Worm (Caenorhabditis elegans) whole organism, early embryonic: ENCODE data around the gene nhr-40.

Source experiments
- F13C5.2 ChIP-seq: sonication (generic microtip); optimal IDR thresholded peaks from 2 replicates; lab custom pipeline; 2017; ENCODE audit warnings: mild to moderate bottlenecking, missing genetic modification characterization, inconsistent platforms, missing compliant biosample characterization
- aly-1 ChIP-seq: sonication (generic microtip); optimal IDR thresholded peaks from 2 replicates; lab custom pipeline; 2016; ENCODE audit warnings: missing genetic modification characterization, missing compliant biosample characterization
- ama-1 ChIP-seq: fragments of 150-350 bp; optimal IDR thresholded peaks from 2 replicates; lab custom pipeline; 2014
- ceh-13 ChIP-seq: fragments of 200-800 bp; sonication (Bioruptor generic); optimal IDR thresholded peaks from 2 replicates; lab custom pipeline; 2018; ENCODE audit warnings: mild to moderate bottlenecking, missing genetic modification characterization, missing compliant biosample characterization
- ceh-36 ChIP-seq: sonication (generic microtip); optimal IDR thresholded peaks from 2 replicates; lab custom pipeline; 2016; ENCODE audit warnings: missing genetic modification characterization, inconsistent platforms, missing compliant biosample characterization
- ets-7 ChIP-seq: sonication (generic microtip); optimal IDR thresholded peaks from 2 replicates; lab custom pipeline; 2016; ENCODE audit warnings: missing genotype, missing genetic modification characterization, missing compliant biosample characterization
- flt-1 ChIP-seq: fragments of 200-800 bp; sonication (Bioruptor generic); IDR thresholded peaks from 2 replicates; pipeline ENCODE4 v1.3.6; 2022; ENCODE audit warnings: missing genetic modification characterization, missing compliant biosample characterization
- hnd-1 ChIP-seq: sonication (generic microtip); optimal IDR thresholded peaks from 2 replicates; lab custom pipeline; 2016; ENCODE audit warnings: missing genetic modification characterization, missing compliant biosample characterization
- scrt-1 ChIP-seq: fragments of 200-800 bp; sonication (Bioruptor generic); IDR thresholded peaks from 2 replicates; pipeline ENCODE4 v1.3.6; 2022; ENCODE audit warnings: missing genetic modification characterization, missing compliant biosample characterization
- sea-1 ChIP-seq: fragments of 200-800 bp; sonication (Bioruptor generic); conservative IDR thresholded peaks from 2 replicates; pipeline ENCODE4 v1.3.6; 2022; ENCODE audit warnings: missing genetic modification characterization, missing compliant biosample characterization
- tra-4 ChIP-seq: sonication (generic microtip); optimal IDR thresholded peaks from 2 replicates; lab custom pipeline; 2017; ENCODE audit warnings: missing genetic modification characterization, missing compliant biosample characterization

ce11 chrX:2588012-2588411, 5.8 kb upstream of the nhr-40 start:
- no peak for TF ChIP-seq ceh-36 (tag; lab: Kevin White, UChicago)
- TF ChIP-seq ets-7 (tag; lab: Kevin White, UChicago) = no peak
- no peak for TF ChIP-seq ama-1 (lab: Kevin White, UChicago)
- TF ChIP-seq sea-1 = no peak
- TF ChIP-seq hnd-1 (tag; lab: Kevin White, UChicago) = no peak
- no peak for TF ChIP-seq aly-1 (tag; lab: Kevin White, UChicago)
- TF ChIP-seq flt-1 (GFP tag; lab: Robert Waterston, UW) = no peak
- no peak for TF ChIP-seq ceh-13 (GFP tag; lab: Kevin White, UChicago)
- TF ChIP-seq F13C5.2 (tag; lab: Kevin White, UChicago) = no peak
- no peak for TF ChIP-seq tra-4
- no peak for TF ChIP-seq scrt-1 (GFP tag; lab: Robert Waterston, UW)
